Worm (Caenorhabditis elegans) whole organism, L4/young adult: ENCODE data around the gene C01G6.3.

Experiments used
- W03F9.2 ChIP-seq: fragments of 150-350 bp; optimal IDR thresholded peaks from 2 replicates; lab custom pipeline; 2014; ENCODE audit warnings: missing biosample characterization, missing genetic modification characterization
- him-1 ChIP-seq: sonication (generic microtip); optimal IDR thresholded peaks from 2 replicates; lab custom pipeline; 2016; ENCODE audit warnings: missing genotype, missing genetic modification reagents, missing genetic modification characterization, missing compliant biosample characterization

ce11 chrII:9232493-9232892 is 37.2 kb upstream of the C01G6.3 start:
- no peak for TF ChIP-seq him-1 (tag; lab: Kevin White, UChicago)
- TF ChIP-seq W03F9.2: no peak
